Worm (Caenorhabditis elegans) whole organism, L4 larva: ENCODE data around the gene spp-16.
A peak's percentile ranks its signal among the peaks of the same experiment; 100 is the strongest.

Experiments used
- T20F7.1 ChIP-seq: fragments of 200-800 bp; sonication (Bioruptor generic); optimal IDR thresholded peaks from 2 replicates; lab custom pipeline; 2018; ENCODE audit warnings: mild to moderate bottlenecking, missing genetic modification characterization, missing compliant biosample characterization
- T26A8.4 ChIP-seq: fragments of 200-800 bp; sonication (Bioruptor generic); IDR thresholded peaks from 2 replicates; pipeline ENCODE4 v1.3.6; 2022; ENCODE audit warnings: missing genetic modification characterization, missing compliant biosample characterization
- Y105C5A.15 ChIP-seq: fragments of 200-800 bp; sonication (Bioruptor generic); IDR thresholded peaks from 2 replicates; pipeline ENCODE4 v1.3.6; 2022; ENCODE audit warnings: missing genetic modification characterization, missing compliant biosample characterization
- aha-1 ChIP-seq: fragments of 150-350 bp; peaks from one replicate; lab custom pipeline; 2014; ENCODE audit warnings: missing biosample characterization, missing genetic modification characterization
- ceh-28 ChIP-seq: fragments of 150-350 bp; optimal IDR thresholded peaks from 2 replicates; lab custom pipeline; 2014; ENCODE audit warnings: missing biosample characterization, missing genetic modification reagents, missing genetic modification characterization
- ceh-44 ChIP-seq: fragments of 200-800 bp; sonication (Bioruptor generic); IDR thresholded peaks from 2 replicates; pipeline ENCODE4 v1.3.6; 2022; ENCODE audit warnings: missing genetic modification reagents, missing genetic modification characterization, missing compliant biosample characterization
- ctbp-1 ChIP-seq: fragments of 200-800 bp; sonication (Bioruptor generic); IDR thresholded peaks from 2 replicates; pipeline ENCODE4 v1.3.6; 2022; ENCODE audit warnings: missing genetic modification reagents, missing genetic modification characterization, missing compliant biosample characterization
- daf-16 ChIP-seq, 3 experiments: sonication (generic microtip); optimal IDR thresholded peaks; 2 replicates each; lab custom pipeline; 2016 to 2017; ENCODE audit warnings: missing genetic modification characterization in 3 of 3, missing genetic modification reagents in 3 of 3, mild to moderate bottlenecking in 2 of 3, missing compliant biosample characterization in 2 of 3, missing biosample characterization in 1 of 3, moderate library complexity in 1 of 3
- daf-19 ChIP-seq: fragments of 200-800 bp; sonication (Bioruptor generic); conservative IDR thresholded peaks from 2 replicates; pipeline ENCODE4 v1.3.6; 2022; ENCODE audit warnings: missing genetic modification characterization, missing compliant biosample characterization
- dmd-6 ChIP-seq: fragments of 200-800 bp; sonication (Bioruptor generic); IDR thresholded peaks from 2 replicates; pipeline ENCODE4 v1.3.6; 2022; ENCODE audit warnings: missing genetic modification reagents, missing genetic modification characterization, missing compliant biosample characterization
- dpl-1 ChIP-seq: fragments of 150-350 bp; optimal IDR thresholded peaks from 2 replicates; lab custom pipeline; 2014; ENCODE audit warnings: missing biosample characterization, missing genetic modification reagents, missing genetic modification characterization
- dve-1 ChIP-seq: sonication (generic microtip); optimal IDR thresholded peaks from 2 replicates; lab custom pipeline; 2017; ENCODE audit warnings: antibody characterized with exemption, mild to moderate bottlenecking, missing genetic modification characterization, missing compliant biosample characterization; ENCODE audit not compliant: insufficient read depth
- fos-1 ChIP-seq: fragments of 150-350 bp; optimal IDR thresholded peaks from 2 replicates; lab custom pipeline; 2014; ENCODE audit warnings: missing biosample characterization, missing genetic modification characterization
- gei-8 ChIP-seq: fragments of 200-800 bp; sonication (Bioruptor generic); optimal IDR thresholded peaks from 2 replicates; lab custom pipeline; 2018; ENCODE audit warnings: mild to moderate bottlenecking, missing genetic modification characterization, missing compliant biosample characterization
- hif-1 ChIP-seq, 2 experiments: sonication (generic microtip); optimal IDR thresholded peaks; 2 replicates each; lab custom pipeline; 2016 to 2017; ENCODE audit warnings: missing compliant biosample characterization in 2 of 2, missing genetic modification characterization in 2 of 2, missing genetic modification reagents in 2 of 2, missing genotype in 2 of 2, mild to moderate bottlenecking in 1 of 2
- hlh-11 ChIP-seq: fragments of 200-800 bp; sonication (Bioruptor generic); optimal IDR thresholded peaks from 2 replicates; lab custom pipeline; 2018; ENCODE audit warnings: mild to moderate bottlenecking, missing genetic modification characterization, missing compliant biosample characterization
- hlh-30 ChIP-seq: sonication (generic microtip); optimal IDR thresholded peaks from 2 replicates; lab custom pipeline; 2017; ENCODE audit warnings: antibody characterized with exemption, mild to moderate bottlenecking, missing genetic modification characterization, missing compliant biosample characterization; ENCODE audit not compliant: insufficient read depth
- lin-1 ChIP-seq: fragments of 200-800 bp; sonication (Bioruptor generic); IDR thresholded peaks from 2 replicates; pipeline ENCODE4 v1.3.6; 2022; ENCODE audit warnings: missing genetic modification reagents, missing genetic modification characterization, missing compliant biosample characterization
- lin-38 ChIP-seq: fragments of 200-800 bp; sonication (Bioruptor generic); IDR thresholded peaks from 2 replicates; pipeline ENCODE4 v1.3.6; 2022; ENCODE audit warnings: missing genetic modification reagents, missing genetic modification characterization, missing compliant biosample characterization
- lin-39 ChIP-seq: fragments of 150-350 bp; optimal IDR thresholded peaks from 2 replicates; lab custom pipeline; 2014; ENCODE audit warnings: missing biosample characterization, missing genetic modification reagents, missing genetic modification characterization
- lsy-2 ChIP-seq, 2 experiments: fragments of 150-350 bp in 1 of 2; sonication (generic microtip) in 1 of 2; optimal IDR thresholded peaks; 2 replicates each; lab custom pipeline; 2014 to 2017; ENCODE audit warnings: missing biosample characterization in 2 of 2, missing genetic modification characterization in 2 of 2
- madf-5 ChIP-seq, 2 experiments: fragments of 200-800 bp; sonication (Bioruptor generic); IDR thresholded peaks; 2 replicates each; pipeline ENCODE4 v1.3.6; 2022; ENCODE audit warnings: missing compliant biosample characterization in 2 of 2, missing genetic modification characterization in 2 of 2
- madf-9 ChIP-seq: fragments of 200-800 bp; sonication (Bioruptor generic); conservative IDR thresholded peaks from 2 replicates; pipeline ENCODE4 v1.3.6; 2022; ENCODE audit warnings: missing genetic modification reagents, missing genetic modification characterization, missing compliant biosample characterization
- mdl-1 ChIP-seq, 2 experiments: fragments of 150-350 bp in 1 of 2; sonication (generic microtip) in 1 of 2; optimal IDR thresholded peaks; 2 replicates each; lab custom pipeline; 2014 to 2017; ENCODE audit warnings: missing biosample characterization in 2 of 2, missing genetic modification characterization in 2 of 2
- mdt-29 ChIP-seq: fragments of 200-800 bp; sonication (Bioruptor generic); IDR thresholded peaks from 2 replicates; pipeline ENCODE4 v1.3.6; 2022; ENCODE audit warnings: missing genetic modification reagents, missing genetic modification characterization, missing compliant biosample characterization
- mep-1 ChIP-seq: fragments of 150-350 bp; sonication (generic microtip); optimal IDR thresholded peaks from 3 replicates; lab custom pipeline; 2014; ENCODE audit warnings: missing biosample characterization, missing genetic modification characterization
- mxl-2 ChIP-seq: fragments of 200-800 bp; sonication (Bioruptor generic); conservative IDR thresholded peaks from 2 replicates; pipeline ENCODE4 v1.3.6; 2022; ENCODE audit warnings: missing genetic modification reagents, missing genetic modification characterization, missing compliant biosample characterization
- nhr-10 ChIP-seq: fragments of 150-350 bp; optimal IDR thresholded peaks from 2 replicates; lab custom pipeline; 2014; ENCODE audit warnings: missing biosample characterization, missing genetic modification characterization
- nhr-102 ChIP-seq: sonication (generic microtip); optimal IDR thresholded peaks from 2 replicates; lab custom pipeline; 2016; ENCODE audit warnings: mild to moderate bottlenecking, missing genetic modification characterization, moderate library complexity, missing compliant biosample characterization
- nhr-111 ChIP-seq: fragments of 200-800 bp; sonication (Bioruptor generic); optimal IDR thresholded peaks from 2 replicates; lab custom pipeline; 2018; ENCODE audit warnings: mild to moderate bottlenecking, missing genetic modification characterization, missing compliant biosample characterization
- nhr-25 ChIP-seq: sonication (generic microtip); optimal IDR thresholded peaks from 2 replicates; lab custom pipeline; 2017; ENCODE audit warnings: missing genetic modification characterization, mild to moderate bottlenecking, missing compliant biosample characterization, antibody characterized with exemption, moderate library complexity, borderline replicate concordance; ENCODE audit not compliant: insufficient read depth
- nhr-28 ChIP-seq: fragments of 150-350 bp; optimal IDR thresholded peaks from 2 replicates; lab custom pipeline; 2014; ENCODE audit warnings: missing biosample characterization, missing genetic modification characterization
- nhr-42 ChIP-seq: fragments of 200-800 bp; sonication (Bioruptor generic); IDR thresholded peaks from 2 replicates; pipeline ENCODE4 v1.3.6; 2022; ENCODE audit warnings: missing genetic modification characterization, missing compliant biosample characterization
- nhr-48 ChIP-seq: sonication (generic microtip); optimal IDR thresholded peaks from 2 replicates; lab custom pipeline; 2016; ENCODE audit warnings: mild to moderate bottlenecking, missing genetic modification characterization, missing compliant biosample characterization
- nhr-77 ChIP-seq: fragments of 150-350 bp; optimal IDR thresholded peaks from 2 replicates; lab custom pipeline; 2014; ENCODE audit warnings: missing biosample characterization, missing genetic modification characterization
- php-3 ChIP-seq: fragments of 200-800 bp; sonication (Bioruptor generic); IDR thresholded peaks from 2 replicates; pipeline ENCODE4 v1.3.6; 2022; ENCODE audit warnings: missing genetic modification reagents, missing genetic modification characterization, missing compliant biosample characterization
- pqm-1 ChIP-seq: sonication (generic microtip); optimal IDR thresholded peaks from 2 replicates; lab custom pipeline; 2017; ENCODE audit warnings: missing biosample characterization, missing genetic modification characterization
- set-16 ChIP-seq: fragments of 200-800 bp; sonication (Bioruptor generic); IDR thresholded peaks from 2 replicates; pipeline ENCODE4 v1.3.6; 2022; ENCODE audit warnings: missing genetic modification reagents, missing genetic modification characterization, missing compliant biosample characterization
- skn-1 ChIP-seq: fragments of 150-350 bp; optimal IDR thresholded peaks from 2 replicates; lab custom pipeline; 2014; ENCODE audit warnings: missing biosample characterization, missing genetic modification characterization
- spr-1 ChIP-seq: sonication (generic microtip); optimal IDR thresholded peaks from 2 replicates; lab custom pipeline; 2016; ENCODE audit warnings: mild to moderate bottlenecking, missing genetic modification characterization, missing compliant biosample characterization
- unc-130 ChIP-seq: sonication (generic microtip); optimal IDR thresholded peaks from 2 replicates; lab custom pipeline; 2016; ENCODE audit warnings: missing genetic modification reagents, missing genetic modification characterization, missing compliant biosample characterization
- unc-62 ChIP-seq, 3 experiments: fragments of 150-350 bp in 1 of 3; sonication (generic microtip); optimal IDR thresholded peaks in 2 of 3; peaks in 1 of 3; 1 replicate in 1 of 3; 2 replicates in 2 of 3; lab custom pipeline; 2014 to 2017; ENCODE audit warnings: missing biosample characterization in 3 of 3, missing genetic modification characterization in 3 of 3, missing genetic modification reagents in 3 of 3, missing genotype in 1 of 3
- zfp-2 ChIP-seq: sonication (generic microtip); optimal IDR thresholded peaks from 2 replicates; lab custom pipeline; 2016; ENCODE audit warnings: mild to moderate bottlenecking, missing genetic modification characterization, missing compliant biosample characterization
- zip-11 ChIP-seq: fragments of 200-800 bp; sonication (Bioruptor generic); IDR thresholded peaks from 2 replicates; pipeline ENCODE4 v1.3.6; 2022; ENCODE audit warnings: missing genetic modification characterization, missing compliant biosample characterization
- ztf-7 ChIP-seq: fragments of 150-350 bp; optimal IDR thresholded peaks from 2 replicates; lab custom pipeline; 2014; ENCODE audit warnings: missing biosample characterization, missing genetic modification characterization

spp-16 gene

ce11 chrV:10937294-10937693, 36.2 kb upstream of the spp-16 start (continued):
- TF ChIP-seq dpl-1 (GFP tag; lab: Kevin White, UChicago): no peak
- peak; percentile 31; the same call in 1 of the 2 replicates for TF ChIP-seq mdt-29
- TF ChIP-seq daf-16 (GFP tag; optimal IDR thresholded peaks at IDR 0.05; lab: Kevin White, UChicago): no peak
- peak; percentile 22 for TF ChIP-seq daf-16 (tag; optimal IDR thresholded peaks at IDR 0.05; lab: Kevin White, UChicago)
- peak; percentile 30 for TF ChIP-seq aha-1 (tag; lab: Kevin White, UChicago)
- TF ChIP-seq skn-1 (tag; lab: Kevin White, UChicago): no peak
- peak; percentile 23 for TF ChIP-seq hlh-11
- peak; percentile 37 for TF ChIP-seq dve-1
- peak; percentile 70 for TF ChIP-seq mep-1
- peak in 1 of 2 experiments; percentile 76 for TF ChIP-seq lsy-2 (tag; optimal IDR thresholded peaks at IDR 0.05; lab: Kevin White, UChicago)
- TF ChIP-seq ctbp-1: no peak
- TF ChIP-seq zip-11 (GFP tag; lab: Robert Waterston, UW): no peak
- TF ChIP-seq T26A8.4 (GFP tag; lab: Robert Waterston, UW): peak; percentile 32; the same call in 1 of the 2 replicates
- TF ChIP-seq php-3 (GFP tag; lab: Robert Waterston, UW): no peak
- peak in 1 of 2 experiments; percentile 29 for TF ChIP-seq mdl-1 (tag; optimal IDR thresholded peaks at IDR 0.05; lab: Kevin White, UChicago)
- TF ChIP-seq gei-8 (GFP tag; lab: Kevin White, UChicago): peak; percentile 43
- TF ChIP-seq hif-1 (tag; optimal IDR thresholded peaks at IDR 0.05; lab: Kevin White, UChicago): peak in 1 of 2 experiments; percentile 43
- TF ChIP-seq nhr-42 (GFP tag; lab: Robert Waterston, UW): 0 out of 2 replicates have a peak, but pooled peaks have one; percentile 16
- peak; percentile 93 for TF ChIP-seq ztf-7 (tag; lab: Kevin White, UChicago)
- TF ChIP-seq nhr-48 (tag; lab: Kevin White, UChicago): no peak
- TF ChIP-seq hlh-30 (tag; lab: Kevin White, UChicago): peak; percentile 85
- TF ChIP-seq, all 104 proteins: peak for 22

DNA sequence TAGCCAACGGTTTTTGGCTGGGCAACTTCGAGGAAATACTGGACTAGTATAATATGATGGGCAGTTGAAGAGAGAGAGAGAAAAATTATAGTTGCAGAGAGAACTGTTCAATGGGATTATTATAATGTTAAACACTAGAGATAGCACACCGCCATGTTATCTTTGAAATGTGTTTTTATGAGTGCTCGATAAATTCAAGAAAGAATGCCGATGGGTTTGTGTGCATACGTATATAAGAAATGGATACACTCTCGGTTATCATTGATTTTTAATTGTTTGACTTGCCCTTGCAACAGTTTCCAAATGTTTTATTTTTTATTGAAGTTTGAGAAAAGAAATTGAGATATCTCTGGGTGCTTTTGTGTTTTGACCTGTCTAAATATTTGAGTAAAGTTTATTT, 35.6 kb upstream of the spp-16 start, which contains the start of gene F17C11.12:
Gene F17C11.12 (minus strand): TSS at position 240 of the 400 bp plus-strand sequence.
- TF ChIP-seq dmd-6 (peak; percentile 59), nhr-28 (tag; lab: Kevin White, UChicago) (peak; percentile 84), spr-1 (tag; lab: Kevin White, UChicago) (no peak), hlh-11 (peak; percentile 42), php-3 (GFP tag; lab: Robert Waterston, UW) (peak; percentile 89), nhr-10 (tag; lab: Kevin White, UChicago) (peak; percentile 3), mxl-2 (GFP tag; lab: Robert Waterston, UW) (no peak), nhr-77 (tag; lab: Kevin White, UChicago) (peak; percentile 8), dve-1 (peak; percentile 74), daf-16 (GFP tag; optimal IDR thresholded peaks at IDR 0.05; lab: Kevin White, UChicago) (no peak), daf-16 (tag; optimal IDR thresholded peaks at IDR 0.05; lab: Kevin White, UChicago) (peak; percentile 52), unc-130 (GFP tag; lab: Kevin White, UChicago) (no peak), pqm-1 (tag; lab: Kevin White, UChicago) (peak; percentile 89), unc-62 (GFP tag; optimal IDR thresholded peaks at IDR 0.05 in 1 of 2; lab: Kevin White, UChicago) (no peak), unc-62 (tag; optimal IDR thresholded peaks at IDR 0.05; lab: Kevin White, UChicago) (no peak), madf-5 (GFP tag; IDR thresholded peaks at IDR 0.05; lab: Robert Waterston, UW) (no peak)

DNA sequence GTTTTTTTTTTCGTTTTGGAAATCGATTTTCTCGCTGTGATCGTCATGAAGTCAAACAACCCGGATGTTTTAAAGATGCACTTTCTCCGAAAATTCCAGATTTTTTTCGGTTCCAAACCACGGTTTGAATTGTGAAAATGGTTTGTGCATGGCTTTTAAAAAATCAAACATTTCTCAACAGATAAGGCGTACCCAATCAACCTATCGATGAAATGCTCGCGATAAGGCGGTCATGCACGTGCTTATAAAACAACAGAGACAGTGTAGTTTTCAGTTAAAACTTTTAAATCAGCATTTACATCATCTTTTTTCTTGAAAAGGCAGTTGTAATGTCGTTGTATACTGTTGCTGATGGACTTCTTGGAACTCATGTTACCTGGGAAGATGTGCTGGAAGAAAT, 31.3 kb upstream of the spp-16 start, which contains the start of gene F58B4.5:
Gene F58B4.5 (plus strand): TSS at position 283 of the 400 bp plus-strand sequence.
- TF ChIP-seq lin-39 (tag; lab: Kevin White, UChicago) (no peak), ceh-44 (GFP tag; lab: Robert Waterston, UW) (no peak), lin-38 (no peak), nhr-48 (tag; lab: Kevin White, UChicago) (peak; percentile 7), fos-1 (tag; lab: Kevin White, UChicago) (no peak), nhr-25 (no peak), lin-1 (GFP tag; lab: Robert Waterston, UW) (no peak), ceh-28 (tag; lab: Kevin White, UChicago) (no peak), hlh-30 (tag; lab: Kevin White, UChicago) (peak; percentile 17), daf-19 (no peak), ctbp-1 (no peak), mdl-1 (tag; optimal IDR thresholded peaks at IDR 0.05; lab: Kevin White, UChicago) (peak in 1 of 2 experiments; percentile 57), set-16 (no peak), zfp-2 (no peak), aha-1 (tag; lab: Kevin White, UChicago) (peak; percentile 61), dmd-6 (peak; percentile 89), nhr-111 (no peak), nhr-102 (tag; lab: Kevin White, UChicago) (peak; percentile 3), skn-1 (tag; lab: Kevin White, UChicago) (no peak), madf-9 (GFP tag; lab: Robert Waterston, UW) (no peak), T20F7.1 (GFP tag; lab: Kevin White, UChicago) (peak; percentile 14), Y105C5A.15 (no peak)
